Worm (Caenorhabditis elegans) whole organism, L4 larva: ENCODE data around the gene nlp-68.

Experiments
- D1046.2 ChIP-seq: fragments of 200-800 bp; sonication (Bioruptor generic); IDR thresholded peaks from 2 replicates; pipeline ENCODE4 v1.3.6; 2022; ENCODE audit warnings: missing genetic modification characterization, missing compliant biosample characterization
- F26F4.8 ChIP-seq: fragments of 200-800 bp; sonication (Bioruptor generic); conservative IDR thresholded peaks from 2 replicates; pipeline ENCODE4 v1.3.6; 2022; ENCODE audit warnings: missing genetic modification characterization, missing compliant biosample characterization
- F44E2.7 ChIP-seq: fragments of 200-800 bp; sonication (Bioruptor generic); IDR thresholded peaks from 2 replicates; pipeline ENCODE4 v2.1.2; 2022; ENCODE audit warnings: missing genetic modification characterization, missing compliant biosample characterization
- R02D3.7 ChIP-seq: fragments of 150-350 bp; sonication (generic microtip); optimal IDR thresholded peaks from 3 replicates; lab custom pipeline; 2014; ENCODE audit warnings: missing biosample characterization, missing genetic modification characterization
- T26A8.4 ChIP-seq: fragments of 200-800 bp; sonication (Bioruptor generic); IDR thresholded peaks from 2 replicates; pipeline ENCODE4 v1.3.6; 2022; ENCODE audit warnings: missing genetic modification characterization, missing compliant biosample characterization
- Y105C5A.15 ChIP-seq: fragments of 200-800 bp; sonication (Bioruptor generic); IDR thresholded peaks from 2 replicates; pipeline ENCODE4 v1.3.6; 2022; ENCODE audit warnings: missing genetic modification characterization, missing compliant biosample characterization
- aly-2 ChIP-seq: sonication (generic microtip); optimal IDR thresholded peaks from 2 replicates; lab custom pipeline; 2018; ENCODE audit warnings: missing biosample characterization, missing genetic modification characterization
- ceh-20 ChIP-seq: fragments of 200-800 bp; sonication (Bioruptor generic); IDR thresholded peaks from 2 replicates; pipeline ENCODE4 v1.3.6; 2022; ENCODE audit warnings: missing genetic modification reagents, missing genetic modification characterization, missing compliant biosample characterization
- ceh-32 ChIP-seq: sonication (generic microtip); optimal IDR thresholded peaks from 2 replicates; lab custom pipeline; 2016; ENCODE audit warnings: mild to moderate bottlenecking, missing genetic modification characterization, missing compliant biosample characterization; ENCODE audit not compliant: poor library complexity
- ctbp-1 ChIP-seq: fragments of 200-800 bp; sonication (Bioruptor generic); IDR thresholded peaks from 2 replicates; pipeline ENCODE4 v1.3.6; 2022; ENCODE audit warnings: missing genetic modification reagents, missing genetic modification characterization, missing compliant biosample characterization
- daf-19 ChIP-seq: fragments of 200-800 bp; sonication (Bioruptor generic); conservative IDR thresholded peaks from 2 replicates; pipeline ENCODE4 v1.3.6; 2022; ENCODE audit warnings: missing genetic modification characterization, missing compliant biosample characterization
- dmd-6 ChIP-seq: fragments of 200-800 bp; sonication (Bioruptor generic); IDR thresholded peaks from 2 replicates; pipeline ENCODE4 v1.3.6; 2022; ENCODE audit warnings: missing genetic modification reagents, missing genetic modification characterization, missing compliant biosample characterization
- dmd-8 ChIP-seq: fragments of 200-800 bp; sonication (Bioruptor generic); IDR thresholded peaks from 2 replicates; pipeline ENCODE4 v1.3.6; 2022; ENCODE audit warnings: missing genetic modification characterization, missing compliant biosample characterization
- duxl-1 ChIP-seq: sonication (generic microtip); optimal IDR thresholded peaks from 2 replicates; lab custom pipeline; 2016; ENCODE audit warnings: mild to moderate bottlenecking, missing genetic modification characterization, moderate library complexity, missing compliant biosample characterization; ENCODE audit not compliant: poor library complexity
- dve-1 ChIP-seq: sonication (generic microtip); optimal IDR thresholded peaks from 2 replicates; lab custom pipeline; 2017; ENCODE audit warnings: antibody characterized with exemption, mild to moderate bottlenecking, missing genetic modification characterization, missing compliant biosample characterization; ENCODE audit not compliant: insufficient read depth
- fkh-10 ChIP-seq: fragments of 150-350 bp; optimal IDR thresholded peaks from 2 replicates; lab custom pipeline; 2014; ENCODE audit warnings: missing biosample characterization, missing genetic modification reagents, missing genetic modification characterization
- hif-1 ChIP-seq, 2 experiments: sonication (generic microtip); optimal IDR thresholded peaks; 2 replicates each; lab custom pipeline; 2016 to 2017; ENCODE audit warnings: missing compliant biosample characterization in 2 of 2, missing genetic modification characterization in 2 of 2, missing genetic modification reagents in 2 of 2, missing genotype in 2 of 2, mild to moderate bottlenecking in 1 of 2
- hlh-11 ChIP-seq: fragments of 200-800 bp; sonication (Bioruptor generic); optimal IDR thresholded peaks from 2 replicates; lab custom pipeline; 2018; ENCODE audit warnings: mild to moderate bottlenecking, missing genetic modification characterization, missing compliant biosample characterization
- hmg-1.1 ChIP-seq: fragments of 200-800 bp; sonication (Bioruptor generic); IDR thresholded peaks from 2 replicates; pipeline ENCODE4 v1.3.6; 2022; ENCODE audit warnings: missing genetic modification reagents, missing genetic modification characterization, missing compliant biosample characterization
- jun-1 ChIP-seq: fragments of 150-350 bp; optimal IDR thresholded peaks from 2 replicates; lab custom pipeline; 2014; ENCODE audit warnings: missing biosample characterization, missing genetic modification reagents, missing genetic modification characterization
- lin-1 ChIP-seq: fragments of 200-800 bp; sonication (Bioruptor generic); IDR thresholded peaks from 2 replicates; pipeline ENCODE4 v1.3.6; 2022; ENCODE audit warnings: missing genetic modification reagents, missing genetic modification characterization, missing compliant biosample characterization
- lin-13 ChIP-seq: fragments of 150-350 bp; optimal IDR thresholded peaks from 2 replicates; lab custom pipeline; 2014; ENCODE audit warnings: missing biosample characterization, missing genetic modification reagents, missing genetic modification characterization
- lin-38 ChIP-seq: fragments of 200-800 bp; sonication (Bioruptor generic); IDR thresholded peaks from 2 replicates; pipeline ENCODE4 v1.3.6; 2022; ENCODE audit warnings: missing genetic modification reagents, missing genetic modification characterization, missing compliant biosample characterization
- lsy-2 ChIP-seq, 2 experiments: fragments of 150-350 bp in 1 of 2; sonication (generic microtip) in 1 of 2; optimal IDR thresholded peaks; 2 replicates each; lab custom pipeline; 2014 to 2017; ENCODE audit warnings: missing biosample characterization in 2 of 2, missing genetic modification characterization in 2 of 2
- madf-5 ChIP-seq, 2 experiments: fragments of 200-800 bp; sonication (Bioruptor generic); IDR thresholded peaks; 2 replicates each; pipeline ENCODE4 v1.3.6; 2022; ENCODE audit warnings: missing compliant biosample characterization in 2 of 2, missing genetic modification characterization in 2 of 2
- mdl-1 ChIP-seq, 2 experiments: fragments of 150-350 bp in 1 of 2; sonication (generic microtip) in 1 of 2; optimal IDR thresholded peaks; 2 replicates each; lab custom pipeline; 2014 to 2017; ENCODE audit warnings: missing biosample characterization in 2 of 2, missing genetic modification characterization in 2 of 2
- mep-1 ChIP-seq: fragments of 150-350 bp; sonication (generic microtip); optimal IDR thresholded peaks from 3 replicates; lab custom pipeline; 2014; ENCODE audit warnings: missing biosample characterization, missing genetic modification characterization
- mes-2 ChIP-seq: sonication (generic microtip); optimal IDR thresholded peaks from 2 replicates; lab custom pipeline; 2016; ENCODE audit warnings: missing genotype, mild to moderate bottlenecking, missing genetic modification characterization, missing compliant biosample characterization; ENCODE audit not compliant: poor library complexity, severe bottlenecking
- mxl-2 ChIP-seq: fragments of 200-800 bp; sonication (Bioruptor generic); conservative IDR thresholded peaks from 2 replicates; pipeline ENCODE4 v1.3.6; 2022; ENCODE audit warnings: missing genetic modification reagents, missing genetic modification characterization, missing compliant biosample characterization
- nhr-237 ChIP-seq: sonication (generic microtip); optimal IDR thresholded peaks from 2 replicates; lab custom pipeline; 2017; ENCODE audit warnings: missing biosample characterization, missing genetic modification characterization
- nhr-28 ChIP-seq: fragments of 150-350 bp; optimal IDR thresholded peaks from 2 replicates; lab custom pipeline; 2014; ENCODE audit warnings: missing biosample characterization, missing genetic modification characterization
- nhr-41 ChIP-seq: fragments of 200-800 bp; sonication (Bioruptor generic); IDR thresholded peaks from 2 replicates; pipeline ENCODE4 v1.3.6; 2022; ENCODE audit warnings: missing genetic modification reagents, missing genetic modification characterization, missing compliant biosample characterization
- nhr-42 ChIP-seq: fragments of 200-800 bp; sonication (Bioruptor generic); IDR thresholded peaks from 2 replicates; pipeline ENCODE4 v1.3.6; 2022; ENCODE audit warnings: missing genetic modification characterization, missing compliant biosample characterization
- nhr-48 ChIP-seq: sonication (generic microtip); optimal IDR thresholded peaks from 2 replicates; lab custom pipeline; 2016; ENCODE audit warnings: mild to moderate bottlenecking, missing genetic modification characterization, missing compliant biosample characterization
- nhr-6 ChIP-seq: fragments of 150-350 bp; optimal IDR thresholded peaks from 2 replicates; lab custom pipeline; 2014; ENCODE audit warnings: missing biosample characterization, missing genetic modification characterization
- nhr-76 ChIP-seq: fragments of 150-350 bp; optimal IDR thresholded peaks from 2 replicates; lab custom pipeline; 2014; ENCODE audit warnings: missing biosample characterization, missing genetic modification characterization
- nhr-77 ChIP-seq: fragments of 150-350 bp; optimal IDR thresholded peaks from 2 replicates; lab custom pipeline; 2014; ENCODE audit warnings: missing biosample characterization, missing genetic modification characterization
- pha-4 ChIP-seq, 2 experiments: fragments of 150-350 bp in 1 of 2; fragments of 200-800 bp in 1 of 2; sonication (Bioruptor generic) in 1 of 2; IDR thresholded peaks in 1 of 2; optimal IDR thresholded peaks in 1 of 2; 2 replicates each; pipeline versions ENCODE4 v1.3.6 to Lab custom; 2014 to 2022; ENCODE audit warnings: missing genetic modification characterization in 2 of 2, missing genetic modification reagents in 2 of 2, missing biosample characterization in 1 of 2, missing compliant biosample characterization in 1 of 2
- pqm-1 ChIP-seq: sonication (generic microtip); optimal IDR thresholded peaks from 2 replicates; lab custom pipeline; 2017; ENCODE audit warnings: missing biosample characterization, missing genetic modification characterization
- saeg-2 ChIP-seq: fragments of 200-800 bp; sonication (Bioruptor generic); IDR thresholded peaks from 2 replicates; pipeline ENCODE4 v1.3.6; 2022; ENCODE audit warnings: missing genetic modification reagents, missing genetic modification characterization, missing compliant biosample characterization
- set-16 ChIP-seq: fragments of 200-800 bp; sonication (Bioruptor generic); IDR thresholded peaks from 2 replicates; pipeline ENCODE4 v1.3.6; 2022; ENCODE audit warnings: missing genetic modification reagents, missing genetic modification characterization, missing compliant biosample characterization
- snpc-1.2 ChIP-seq: fragments of 200-800 bp; sonication (Bioruptor generic); IDR thresholded peaks from 2 replicates; pipeline ENCODE4 v1.3.6; 2022; ENCODE audit warnings: missing genetic modification reagents, missing genetic modification characterization, missing compliant biosample characterization
- spr-1 ChIP-seq: sonication (generic microtip); optimal IDR thresholded peaks from 2 replicates; lab custom pipeline; 2016; ENCODE audit warnings: mild to moderate bottlenecking, missing genetic modification characterization, missing compliant biosample characterization
- unc-39 ChIP-seq: sonication (generic microtip); optimal IDR thresholded peaks from 2 replicates; lab custom pipeline; 2017; ENCODE audit warnings: missing biosample characterization, missing genetic modification characterization
- unc-62 ChIP-seq, 3 experiments: fragments of 150-350 bp in 1 of 3; sonication (generic microtip); optimal IDR thresholded peaks in 2 of 3; peaks in 1 of 3; 1 replicate in 1 of 3; 2 replicates in 2 of 3; lab custom pipeline; 2014 to 2017; ENCODE audit warnings: missing biosample characterization in 3 of 3, missing genetic modification characterization in 3 of 3, missing genetic modification reagents in 3 of 3, missing genotype in 1 of 3
- ztf-11 ChIP-seq: fragments of 150-350 bp; optimal IDR thresholded peaks from 2 replicates; lab custom pipeline; 2014; ENCODE audit warnings: missing biosample characterization, missing genetic modification characterization
- ztf-7 ChIP-seq: fragments of 150-350 bp; optimal IDR thresholded peaks from 2 replicates; lab custom pipeline; 2014; ENCODE audit warnings: missing biosample characterization, missing genetic modification characterization

Gene nlp-68

ce11 chrIII:10534191-10534590 lies 4.8 kb downstream of the nlp-68 start (continued):
- TF ChIP-seq duxl-1 (tag; lab: Kevin White, UChicago) (no peak), ztf-11 (tag; lab: Kevin White, UChicago) (no peak), lsy-2 (tag; optimal IDR thresholded peaks at IDR 0.05; lab: Kevin White, UChicago) (no peak), lin-13 (GFP tag; lab: Kevin White, UChicago) (peak; percentile 34), nhr-48 (tag; lab: Kevin White, UChicago) (peak; percentile 45), dmd-8 (no peak), hif-1 (tag; optimal IDR thresholded peaks at IDR 0.05; lab: Kevin White, UChicago) (peak in 1 of 2 experiments; percentile 97), dmd-6 (GFP tag; lab: Robert Waterston, UW) (peak; percentile 95), aly-2 (tag; lab: Kevin White, UChicago) (no peak), F26F4.8 (GFP tag; lab: Robert Waterston, UW) (no peak), fkh-10 (GFP tag; lab: Kevin White, UChicago) (no peak), dve-1 (tag; lab: Kevin White, UChicago) (peak; percentile 70), daf-19 (GFP tag; lab: Robert Waterston, UW) (no peak), madf-5 (GFP tag; IDR thresholded peaks at IDR 0.05; lab: Robert Waterston, UW) (no peak), jun-1 (tag; lab: Kevin White, UChicago) (no peak), set-16 (peak; percentile 71), hmg-1.1 (GFP tag; lab: Robert Waterston, UW) (0 out of 2 replicates have a peak, but pooled peaks have one; percentile 40), nhr-41 (GFP tag; lab: Robert Waterston, UW) (peak; percentile 61; the same call in 1 of the 2 replicates), nhr-76 (tag; lab: Kevin White, UChicago) (no peak), T26A8.4 (GFP tag; lab: Robert Waterston, UW) (peak; percentile 42; the same call in 1 of the 2 replicates), nhr-42 (peak; percentile 57; the same call in 1 of the 2 replicates), nhr-237 (no peak), ztf-7 (tag; lab: Kevin White, UChicago) (peak; percentile 32), nhr-28 (tag; lab: Kevin White, UChicago) (peak; percentile 87), saeg-2 (GFP tag; lab: Robert Waterston, UW) (0 out of 2 replicates have a peak, but pooled peaks have one; percentile 44), ceh-32 (no peak), spr-1 (tag; lab: Kevin White, UChicago) (no peak), mes-2 (tag; lab: Kevin White, UChicago) (peak; percentile 43), ctbp-1 (peak; percentile 62; the same call in 1 of the 2 replicates), mxl-2 (GFP tag; lab: Robert Waterston, UW) (peak; percentile 73), pqm-1 (tag; lab: Kevin White, UChicago) (peak; percentile 35)
- TF ChIP-seq, all 104 proteins: peak for 34

- TF ChIP-seq unc-62 (GFP tag; optimal IDR thresholded peaks at IDR 0.05 in 1 of 2; lab: Kevin White, UChicago), result peak; percentile 3 to 98
- TF ChIP-seq unc-62 (tag; optimal IDR thresholded peaks at IDR 0.05; lab: Kevin White, UChicago), result no peak
- TF ChIP-seq nhr-6, result peak; percentile 58
- peak; percentile 94 for TF ChIP-seq dmd-6 (GFP tag; lab: Robert Waterston, UW)
- peak; percentile 76 for TF ChIP-seq lin-1 (GFP tag; lab: Robert Waterston, UW)
- TF ChIP-seq mep-1 (tag; lab: Kevin White, UChicago), result peak; percentile 55
- TF ChIP-seq pha-4 (GFP tag; IDR thresholded peaks at IDR 0.05; lab: Robert Waterston, UW), result no peak; the same call in 1 of the 2 replicates
- no peak for TF ChIP-seq pha-4 (tag; optimal IDR thresholded peaks at IDR 0.05; lab: Kevin White, UChicago)
- TF ChIP-seq mdl-1 (tag; optimal IDR thresholded peaks at IDR 0.05; lab: Kevin White, UChicago), result peak; percentile 10 to 85
- TF ChIP-seq Y105C5A.15 (GFP tag; lab: Robert Waterston, UW), result no peak
- no peak for TF ChIP-seq snpc-1.2 (GFP tag; lab: Robert Waterston, UW)
- peak in 1 of 2 experiments; percentile 38 for TF ChIP-seq lsy-2 (tag; optimal IDR thresholded peaks at IDR 0.05; lab: Kevin White, UChicago)
- no peak for TF ChIP-seq D1046.2 (GFP tag; lab: Robert Waterston, UW)
- TF ChIP-seq hif-1 (tag; optimal IDR thresholded peaks at IDR 0.05; lab: Kevin White, UChicago), result peak in 1 of 2 experiments; percentile 84
- no peak for TF ChIP-seq nhr-42
- TF ChIP-seq duxl-1 (tag; lab: Kevin White, UChicago), result no peak
- TF ChIP-seq nhr-77 (tag; lab: Kevin White, UChicago), result peak; percentile 80
- no peak for TF ChIP-seq F44E2.7
- 0 out of 2 replicates have a peak, but pooled peaks have one; percentile 8 for TF ChIP-seq lin-38 (GFP tag; lab: Robert Waterston, UW)
- peak; percentile 11; the same call in 1 of the 2 replicates for TF ChIP-seq nhr-41 (GFP tag; lab: Robert Waterston, UW)
- TF ChIP-seq R02D3.7 (tag; lab: Kevin White, UChicago), result no peak
- peak; percentile 94 for TF ChIP-seq nhr-28 (tag; lab: Kevin White, UChicago)
- TF ChIP-seq unc-39 (tag; lab: Kevin White, UChicago), result no peak
- TF ChIP-seq hlh-11 (tag; lab: Kevin White, UChicago), result peak; percentile 94
- 0 out of 2 replicates have a peak, but pooled peaks have one; percentile 17 for TF ChIP-seq ceh-20 (GFP tag; lab: Robert Waterston, UW)
- TF ChIP-seq F26F4.8 (GFP tag; lab: Robert Waterston, UW), result no peak
These were observed 5.7 kb downstream of the nlp-68 start for ce11 chrIII:10533310-10533709.
